Worm (Caenorhabditis elegans) whole organism, dauer: ENCODE results near the gene F08G12.11.

Source experiments
- unc-62 ChIP-seq: sonication (generic microtip); optimal IDR thresholded peaks from 2 replicates; lab custom pipeline; 2017; ENCODE audit warnings: missing biosample characterization, missing genetic modification reagents, missing genetic modification characterization

F08G12.11 gene

ce11 chrX:11316750-11317149, 1.4 kb upstream of the F08G12.11 start, which contains the start of gene nlp-57:
nlp-57 (plus strand) TSS chrX:11317050.
- TF ChIP-seq unc-62 (GFP tag; lab: Kevin White, UChicago): no peak

- TF ChIP-seq unc-62 (GFP tag; lab: Kevin White, UChicago): no peak
Measured at ce11 chrX:11310285-11310838, 5.0 kb downstream of the F08G12.11 start, which contains the start of gene F08G12.5. F08G12.5 (minus strand) TSS chrX:11310285.

- no peak for TF ChIP-seq unc-62 (GFP tag; lab: Kevin White, UChicago)
Measured at ce11 chrX:11307056-11307455, 8.3 kb downstream of the F08G12.11 start, which contains the start of gene vhl-1. vhl-1 (plus strand) TSS chrX:11307356.

ce11 chrX:11305773-11306172, 9.6 kb downstream of the F08G12.11 start, which contains the start of gene F08G12.1:
F08G12.1 (minus strand) TSS chrX:11305873.
- no peak for TF ChIP-seq unc-62 (GFP tag; lab: Kevin White, UChicago)

ce11 chrX:11299642-11300307, 15.6 kb downstream of the F08G12.11 start, which contains the start of the genes snrp-40.1 and F08G12.3:
snrp-40.1 (minus strand) TSS chrX:11299784.
F08G12.3 (plus strand) TSS chrX:11300257.
- TF ChIP-seq unc-62 (GFP tag; lab: Kevin White, UChicago): no peak

- no peak for TF ChIP-seq unc-62 (GFP tag; lab: Kevin White, UChicago)
Measured at ce11 chrX:11296683-11297365, 18.5 kb downstream of the F08G12.11 start, which contains the start of gene inx-2. inx-2 (minus strand) TSS chrX:11296733.

- no peak for TF ChIP-seq unc-62 (GFP tag; lab: Kevin White, UChicago)
Measured at ce11 chrX:11290528-11290927, 24.8 kb downstream of the F08G12.11 start.

- no peak for TF ChIP-seq unc-62 (GFP tag; lab: Kevin White, UChicago)
Measured at ce11 chrX:11289925-11290324, 25.4 kb downstream of the F08G12.11 start.

ce11 chrX:11287617-11288016, 27.8 kb downstream of the F08G12.11 start, which contains the start of gene F38B2.4:
F38B2.4 (minus strand) TSS chrX:11287717.
- TF ChIP-seq unc-62 (GFP tag; lab: Kevin White, UChicago): no peak

ce11 chrX:11286246-11286645, 29.1 kb downstream of the F08G12.11 start, which contains the start of gene F38B2.3:
F38B2.3 (minus strand) TSS chrX:11286346.
- no peak for TF ChIP-seq unc-62 (GFP tag; lab: Kevin White, UChicago)

- no peak for TF ChIP-seq unc-62 (GFP tag; lab: Kevin White, UChicago)
Measured at ce11 chrX:11281148-11281547, 34.2 kb downstream of the F08G12.11 start, which contains the start of gene F38B2.6. F38B2.6 (minus strand) TSS chrX:11281248.

ce11 chrX:11279276-11279675, 36.1 kb downstream of the F08G12.11 start, which contains the start of gene F38B2.2:
F38B2.2 (minus strand) TSS chrX:11279376.
- no peak for TF ChIP-seq unc-62 (GFP tag; lab: Kevin White, UChicago)

ce11 chrX:11270882-11271281, 44.5 kb downstream of the F08G12.11 start, which contains the start of gene ifa-1:
ifa-1 (plus strand) TSS chrX:11271182.
- TF ChIP-seq unc-62 (GFP tag; lab: Kevin White, UChicago): no peak

ce11 chrX:11268970-11269369, 46.4 kb downstream of the F08G12.11 start, which contains the start of gene C03A3.3:
C03A3.3 (minus strand) TSS chrX:11269070.
- no peak for TF ChIP-seq unc-62 (GFP tag; lab: Kevin White, UChicago)

ce11 chrX:11266711-11267110, 48.7 kb downstream of the F08G12.11 start, which contains the start of gene C03A3.9:
C03A3.9 (plus strand) TSS chrX:11267011.
- no peak for TF ChIP-seq unc-62 (GFP tag; lab: Kevin White, UChicago)
